Worm (Caenorhabditis elegans): ENCODE data around the gene C16B8.3.

The C16B8.3 gene

DNA sequence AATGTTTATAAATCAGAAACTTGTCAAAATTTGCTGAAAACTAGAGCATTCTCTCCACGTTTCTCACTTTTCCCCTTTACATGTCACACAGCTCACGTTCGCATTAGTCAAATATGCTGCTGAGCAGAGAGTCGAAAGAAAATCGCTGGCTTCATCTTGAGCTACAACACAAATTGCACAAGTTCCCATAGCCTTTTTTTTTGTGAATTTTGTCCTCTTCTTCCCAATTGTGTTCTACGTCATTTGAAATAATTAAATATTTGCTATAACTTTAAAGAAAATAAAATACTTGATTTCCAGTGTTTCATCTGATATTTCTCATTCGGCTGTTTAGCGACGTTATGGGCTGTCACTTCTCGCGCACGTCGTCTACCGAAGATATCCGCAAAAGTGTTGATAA is 28.6 kb upstream of the C16B8.3 start, which contains the start of gene R02E12.5:
Gene R02E12.5, plus strand, starts transcription at position 301 of the 400 bp plus-strand sequence.
- TF ChIP-seq zip-4 (GFP tag; optimal IDR thresholded peaks at IDR 0.05) (no peak), nhr-19 (GFP tag; conservative IDR thresholded peaks at IDR 0.05) (no peak), jun-1 (tag; optimal IDR thresholded peaks at IDR 0.05) (no peak), nhr-20 (tag; optimal IDR thresholded peaks at IDR 0.05) (no peak), egl-13 (tag; optimal IDR thresholded peaks at IDR 0.05) (no peak), C04F5.9 (tag; optimal IDR thresholded peaks at IDR 0.05) (no peak), sox-4 (tag; optimal IDR thresholded peaks at IDR 0.05) (no peak)

DNA sequence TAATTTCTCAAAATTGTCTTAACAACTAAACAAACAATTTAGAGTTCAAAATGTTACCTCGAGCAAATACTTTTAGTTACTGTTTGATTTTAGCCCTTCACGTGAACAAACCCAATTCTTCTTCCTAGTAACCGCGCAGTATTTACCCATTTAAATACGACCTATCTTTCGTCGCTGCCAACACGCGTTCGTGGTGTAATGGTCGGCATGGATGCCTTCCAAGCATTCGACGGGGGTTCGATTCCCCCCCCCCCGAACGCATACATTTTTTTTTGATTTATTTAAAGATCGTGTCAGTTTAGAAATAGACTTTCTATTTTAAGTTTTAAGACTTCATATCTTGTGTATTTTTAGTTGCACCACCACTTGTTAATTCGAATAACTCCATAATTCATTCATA is 26.0 kb upstream of the C16B8.3 start:
- TF ChIP-seq ceh-88 (GFP tag; IDR thresholded peaks at IDR 0.05) (0 out of 2 replicates have a peak, but pooled peaks have one; percentile 8), zip-4 (GFP tag; optimal IDR thresholded peaks at IDR 0.05) (no peak), lin-15B (tag; optimal IDR thresholded peaks at IDR 0.05) (no peak), aly-2 (tag; optimal IDR thresholded peaks at IDR 0.05) (no peak), ztf-11 (tag; optimal IDR thresholded peaks at IDR 0.05) (no peak), fkh-4 (tag; optimal IDR thresholded peaks at IDR 0.05; ENCODE audit: borderline replicate concordance) (no peak), nhr-11 (tag; optimal IDR thresholded peaks at IDR 0.05) (no peak), nhr-77 (tag; optimal IDR thresholded peaks at IDR 0.05) (no peak), rnt-1 (tag; optimal IDR thresholded peaks at IDR 0.05) (no peak), sup-37 (GFP tag; optimal IDR thresholded peaks at IDR 0.05) (no peak), pqm-1 (tag; optimal IDR thresholded peaks at IDR 0.05) (no peak), efl-1 (optimal IDR thresholded peaks at IDR 0.05) (no peak), efl-1 (GFP tag; optimal IDR thresholded peaks at IDR 0.05 in 1 of 2) (no peak), elt-2 (tag; optimal IDR thresholded peaks at IDR 0.05) (peak; percentile 4), nhr-12 (tag; optimal IDR thresholded peaks at IDR 0.05) (no peak), lin-39 (tag; optimal IDR thresholded peaks at IDR 0.05) (no peak), unc-86 (tag; optimal IDR thresholded peaks at IDR 0.05) (no peak), lin-35 (GFP tag; optimal IDR thresholded peaks at IDR 0.05) (peak in 1 of 2 experiments; percentile 6), nhr-85 (tag) (no peak), nhr-20 (tag; optimal IDR thresholded peaks at IDR 0.05) (peak; percentile 5), irx-1 (tag; optimal IDR thresholded peaks at IDR 0.05) (no peak), snpc-4 (tag; optimal IDR thresholded peaks at IDR 0.05) (no peak), skn-1 (tag; optimal IDR thresholded peaks at IDR 0.05) (peak; percentile 3), unc-30 (tag; optimal IDR thresholded peaks at IDR 0.05) (no peak), vab-15 (tag; optimal IDR thresholded peaks at IDR 0.05) (no peak), C34B4.2 (tag; optimal IDR thresholded peaks at IDR 0.05) (no peak), unc-130 (tag; optimal IDR thresholded peaks at IDR 0.05) (no peak), nhr-28 (tag; optimal IDR thresholded peaks at IDR 0.05) (no peak), ztf-4 (tag; optimal IDR thresholded peaks at IDR 0.05) (no peak), hlh-4 (tag; optimal IDR thresholded peaks at IDR 0.05) (no peak), alr-1 (tag; optimal IDR thresholded peaks at IDR 0.05; ENCODE audit: borderline replicate concordance) (no peak), grh-1 (GFP tag; IDR thresholded peaks at IDR 0.05) (no peak), sox-4 (tag; optimal IDR thresholded peaks at IDR 0.05) (no peak), swsn-7 (tag; optimal IDR thresholded peaks at IDR 0.05) (no peak), snu-23 (GFP tag; optimal IDR thresholded peaks at IDR 0.05) (peak; percentile 36), fos-1 (tag; optimal IDR thresholded peaks at IDR 0.05) (no peak), xbp-1 (tag; optimal IDR thresholded peaks at IDR 0.05) (no peak), C16A3.4 (tag; optimal IDR thresholded peaks at IDR 0.05) (peak; percentile 26)

DNA sequence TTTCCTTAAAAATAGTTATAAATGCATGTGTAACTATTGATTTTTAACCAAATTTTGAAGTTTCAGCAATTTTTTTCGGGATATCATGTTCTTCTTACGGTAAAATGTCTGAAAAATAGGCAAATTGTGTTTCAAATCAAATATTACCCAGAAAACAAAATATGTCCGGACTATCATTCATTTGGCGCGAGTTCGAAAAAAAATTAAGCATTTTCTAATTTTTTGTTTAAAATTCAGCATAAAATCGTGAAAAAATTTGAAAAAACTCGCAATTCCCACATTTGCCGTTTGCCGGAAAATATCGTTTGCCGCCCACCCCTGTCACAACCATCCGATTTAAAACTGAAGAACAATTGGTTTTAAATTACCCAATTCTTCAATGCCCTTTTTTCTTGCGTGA is 23.2 kb upstream of the C16B8.3 start:
- TF ChIP-seq jun-1 (tag; optimal IDR thresholded peaks at IDR 0.05), result no peak
- TF ChIP-seq ceh-88 (GFP tag; IDR thresholded peaks at IDR 0.05), result no peak
- TF ChIP-seq isw-1 (GFP tag; IDR thresholded peaks at IDR 0.05), result no peak
- no peak for TF ChIP-seq nhr-28 (tag; optimal IDR thresholded peaks at IDR 0.05)
- no peak for TF ChIP-seq xbp-1 (tag; optimal IDR thresholded peaks at IDR 0.05)
- TF ChIP-seq nhr-47 (tag; optimal IDR thresholded peaks at IDR 0.05), result no peak
- no peak for TF ChIP-seq fkh-4 (tag; optimal IDR thresholded peaks at IDR 0.05; ENCODE audit: borderline replicate concordance)
- TF ChIP-seq hlh-17 (GFP tag; optimal IDR thresholded peaks at IDR 0.05; ENCODE audit: borderline replicate concordance), result no peak
